Worm (Caenorhabditis elegans) whole organism, mixed stage, embryonic: Measurements from ENCODE around the gene C45B2.8.

ENCODE experiments used
- lin-13 ChIP-seq: fragments of 150-350 bp; optimal IDR thresholded peaks from 2 replicates; lab custom pipeline; 2014; ENCODE audit warnings: missing biosample characterization, missing genetic modification characterization
- lsy-2 ChIP-seq: fragments of 150-350 bp; optimal IDR thresholded peaks from 2 replicates; lab custom pipeline; 2014; ENCODE audit warnings: missing biosample characterization, missing genetic modification characterization
- snpc-4 ChIP-seq: fragments of 150-350 bp; optimal IDR thresholded peaks from 2 replicates; lab custom pipeline; 2014; ENCODE audit warnings: missing biosample characterization, missing genetic modification characterization

ce11 chrX:6115502-6115901 is 27.7 kb downstream of the C45B2.8 start, which contains the start of gene C15H9.3:
- TF ChIP-seq lsy-2 (tag; lab: Kevin White, UChicago) (no peak), snpc-4 (tag; lab: Kevin White, UChicago) (no peak), lin-13 (tag; lab: Kevin White, UChicago) (no peak)
